Worm (Caenorhabditis elegans) whole organism, L4 larva: ENCODE measurements around the gene Y46H3D.8.

Experiments used
- F26F4.8 ChIP-seq: fragments of 200-800 bp; sonication (Bioruptor generic); conservative IDR thresholded peaks from 2 replicates; pipeline ENCODE4 v1.3.6; 2022; ENCODE audit warnings: missing genetic modification characterization, missing compliant biosample characterization
- F37D6.2 ChIP-seq: sonication (generic microtip); optimal IDR thresholded peaks from 2 replicates; lab custom pipeline; 2016; ENCODE audit warnings: mild to moderate bottlenecking, missing genetic modification characterization, missing compliant biosample characterization
- R02D3.7 ChIP-seq: fragments of 150-350 bp; sonication (generic microtip); optimal IDR thresholded peaks from 3 replicates; lab custom pipeline; 2014; ENCODE audit warnings: missing biosample characterization, missing genetic modification characterization
- aha-1 ChIP-seq: fragments of 150-350 bp; peaks from one replicate; lab custom pipeline; 2014; ENCODE audit warnings: missing biosample characterization, missing genetic modification characterization
- arid-1 ChIP-seq: fragments of 200-800 bp; sonication (Bioruptor generic); conservative IDR thresholded peaks from 2 replicates; pipeline ENCODE4 v1.3.6; 2022; ENCODE audit warnings: missing genetic modification reagents, missing genetic modification characterization, missing compliant biosample characterization
- attf-4 ChIP-seq: sonication (generic microtip); optimal IDR thresholded peaks from 3 replicates; lab custom pipeline; 2017; ENCODE audit warnings: missing biosample characterization, missing genetic modification characterization
- ceh-62 ChIP-seq: sonication (generic microtip); optimal IDR thresholded peaks from 2 replicates; lab custom pipeline; 2017; ENCODE audit warnings: missing biosample characterization, missing genetic modification characterization
- daf-16 ChIP-seq, 3 experiments: sonication (generic microtip); optimal IDR thresholded peaks; 2 replicates each; lab custom pipeline; 2016 to 2017; ENCODE audit warnings: missing genetic modification characterization in 3 of 3, missing genetic modification reagents in 3 of 3, mild to moderate bottlenecking in 2 of 3, missing compliant biosample characterization in 2 of 3, missing biosample characterization in 1 of 3, moderate library complexity in 1 of 3
- dmd-6 ChIP-seq: fragments of 200-800 bp; sonication (Bioruptor generic); IDR thresholded peaks from 2 replicates; pipeline ENCODE4 v1.3.6; 2022; ENCODE audit warnings: missing genetic modification reagents, missing genetic modification characterization, missing compliant biosample characterization
- dve-1 ChIP-seq: sonication (generic microtip); optimal IDR thresholded peaks from 2 replicates; lab custom pipeline; 2017; ENCODE audit warnings: antibody characterized with exemption, mild to moderate bottlenecking, missing genetic modification characterization, missing compliant biosample characterization; ENCODE audit not compliant: insufficient read depth
- fkh-10 ChIP-seq: fragments of 150-350 bp; optimal IDR thresholded peaks from 2 replicates; lab custom pipeline; 2014; ENCODE audit warnings: missing biosample characterization, missing genetic modification reagents, missing genetic modification characterization
- hlh-11 ChIP-seq: fragments of 200-800 bp; sonication (Bioruptor generic); optimal IDR thresholded peaks from 2 replicates; lab custom pipeline; 2018; ENCODE audit warnings: mild to moderate bottlenecking, missing genetic modification characterization, missing compliant biosample characterization
- hlh-30 ChIP-seq: sonication (generic microtip); optimal IDR thresholded peaks from 2 replicates; lab custom pipeline; 2017; ENCODE audit warnings: antibody characterized with exemption, mild to moderate bottlenecking, missing genetic modification characterization, missing compliant biosample characterization; ENCODE audit not compliant: insufficient read depth
- lsy-2 ChIP-seq, 2 experiments: fragments of 150-350 bp in 1 of 2; sonication (generic microtip) in 1 of 2; optimal IDR thresholded peaks; 2 replicates each; lab custom pipeline; 2014 to 2017; ENCODE audit warnings: missing biosample characterization in 2 of 2, missing genetic modification characterization in 2 of 2
- madf-9 ChIP-seq: fragments of 200-800 bp; sonication (Bioruptor generic); conservative IDR thresholded peaks from 2 replicates; pipeline ENCODE4 v1.3.6; 2022; ENCODE audit warnings: missing genetic modification reagents, missing genetic modification characterization, missing compliant biosample characterization
- mdl-1 ChIP-seq, 2 experiments: fragments of 150-350 bp in 1 of 2; sonication (generic microtip) in 1 of 2; optimal IDR thresholded peaks; 2 replicates each; lab custom pipeline; 2014 to 2017; ENCODE audit warnings: missing biosample characterization in 2 of 2, missing genetic modification characterization in 2 of 2
- mdt-29 ChIP-seq: fragments of 200-800 bp; sonication (Bioruptor generic); IDR thresholded peaks from 2 replicates; pipeline ENCODE4 v1.3.6; 2022; ENCODE audit warnings: missing genetic modification reagents, missing genetic modification characterization, missing compliant biosample characterization
- mep-1 ChIP-seq: fragments of 150-350 bp; sonication (generic microtip); optimal IDR thresholded peaks from 3 replicates; lab custom pipeline; 2014; ENCODE audit warnings: missing biosample characterization, missing genetic modification characterization
- mes-2 ChIP-seq: sonication (generic microtip); optimal IDR thresholded peaks from 2 replicates; lab custom pipeline; 2016; ENCODE audit warnings: missing genotype, mild to moderate bottlenecking, missing genetic modification characterization, missing compliant biosample characterization; ENCODE audit not compliant: poor library complexity, severe bottlenecking
- mxl-2 ChIP-seq: fragments of 200-800 bp; sonication (Bioruptor generic); conservative IDR thresholded peaks from 2 replicates; pipeline ENCODE4 v1.3.6; 2022; ENCODE audit warnings: missing genetic modification reagents, missing genetic modification characterization, missing compliant biosample characterization
- mxl-3 ChIP-seq: fragments of 200-800 bp; sonication (Bioruptor generic); optimal IDR thresholded peaks from 2 replicates; lab custom pipeline; 2018; ENCODE audit warnings: mild to moderate bottlenecking, missing genetic modification characterization, missing compliant biosample characterization
- nhr-10 ChIP-seq: fragments of 150-350 bp; optimal IDR thresholded peaks from 2 replicates; lab custom pipeline; 2014; ENCODE audit warnings: missing biosample characterization, missing genetic modification characterization
- nhr-102 ChIP-seq: sonication (generic microtip); optimal IDR thresholded peaks from 2 replicates; lab custom pipeline; 2016; ENCODE audit warnings: mild to moderate bottlenecking, missing genetic modification characterization, moderate library complexity, missing compliant biosample characterization
- nhr-237 ChIP-seq: sonication (generic microtip); optimal IDR thresholded peaks from 2 replicates; lab custom pipeline; 2017; ENCODE audit warnings: missing biosample characterization, missing genetic modification characterization
- nhr-25 ChIP-seq: sonication (generic microtip); optimal IDR thresholded peaks from 2 replicates; lab custom pipeline; 2017; ENCODE audit warnings: missing genetic modification characterization, mild to moderate bottlenecking, missing compliant biosample characterization, antibody characterized with exemption, moderate library complexity, borderline replicate concordance; ENCODE audit not compliant: insufficient read depth
- nhr-28 ChIP-seq: fragments of 150-350 bp; optimal IDR thresholded peaks from 2 replicates; lab custom pipeline; 2014; ENCODE audit warnings: missing biosample characterization, missing genetic modification characterization
- nhr-42 ChIP-seq: fragments of 200-800 bp; sonication (Bioruptor generic); IDR thresholded peaks from 2 replicates; pipeline ENCODE4 v1.3.6; 2022; ENCODE audit warnings: missing genetic modification characterization, missing compliant biosample characterization
- nhr-6 ChIP-seq: fragments of 150-350 bp; optimal IDR thresholded peaks from 2 replicates; lab custom pipeline; 2014; ENCODE audit warnings: missing biosample characterization, missing genetic modification characterization
- nhr-77 ChIP-seq: fragments of 150-350 bp; optimal IDR thresholded peaks from 2 replicates; lab custom pipeline; 2014; ENCODE audit warnings: missing biosample characterization, missing genetic modification characterization
- php-3 ChIP-seq: fragments of 200-800 bp; sonication (Bioruptor generic); IDR thresholded peaks from 2 replicates; pipeline ENCODE4 v1.3.6; 2022; ENCODE audit warnings: missing genetic modification reagents, missing genetic modification characterization, missing compliant biosample characterization
- set-16 ChIP-seq: fragments of 200-800 bp; sonication (Bioruptor generic); IDR thresholded peaks from 2 replicates; pipeline ENCODE4 v1.3.6; 2022; ENCODE audit warnings: missing genetic modification reagents, missing genetic modification characterization, missing compliant biosample characterization
- snpc-4 ChIP-seq: fragments of 150-350 bp; optimal IDR thresholded peaks from 2 replicates; lab custom pipeline; 2014; ENCODE audit warnings: missing biosample characterization, missing genetic modification characterization
- tag-97 ChIP-seq: fragments of 200-800 bp; sonication (Bioruptor generic); IDR thresholded peaks from 2 replicates; pipeline ENCODE4 v1.3.6; 2022; ENCODE audit warnings: missing genetic modification characterization, missing compliant biosample characterization
- unc-130 ChIP-seq: sonication (generic microtip); optimal IDR thresholded peaks from 2 replicates; lab custom pipeline; 2016; ENCODE audit warnings: missing genetic modification reagents, missing genetic modification characterization, missing compliant biosample characterization
- unc-62 ChIP-seq, 3 experiments: fragments of 150-350 bp in 1 of 3; sonication (generic microtip); optimal IDR thresholded peaks in 2 of 3; peaks in 1 of 3; 1 replicate in 1 of 3; 2 replicates in 2 of 3; lab custom pipeline; 2014 to 2017; ENCODE audit warnings: missing biosample characterization in 3 of 3, missing genetic modification characterization in 3 of 3, missing genetic modification reagents in 3 of 3, missing genotype in 1 of 3
- zfp-3 ChIP-seq: fragments of 200-800 bp; sonication (Bioruptor generic); conservative IDR thresholded peaks from 2 replicates; pipeline ENCODE4 v1.3.6; 2022; ENCODE audit warnings: missing genetic modification reagents, missing genetic modification characterization, missing compliant biosample characterization
- ztf-11 ChIP-seq: fragments of 150-350 bp; optimal IDR thresholded peaks from 2 replicates; lab custom pipeline; 2014; ENCODE audit warnings: missing biosample characterization, missing genetic modification characterization

Y46H3D.8 gene

DNA sequence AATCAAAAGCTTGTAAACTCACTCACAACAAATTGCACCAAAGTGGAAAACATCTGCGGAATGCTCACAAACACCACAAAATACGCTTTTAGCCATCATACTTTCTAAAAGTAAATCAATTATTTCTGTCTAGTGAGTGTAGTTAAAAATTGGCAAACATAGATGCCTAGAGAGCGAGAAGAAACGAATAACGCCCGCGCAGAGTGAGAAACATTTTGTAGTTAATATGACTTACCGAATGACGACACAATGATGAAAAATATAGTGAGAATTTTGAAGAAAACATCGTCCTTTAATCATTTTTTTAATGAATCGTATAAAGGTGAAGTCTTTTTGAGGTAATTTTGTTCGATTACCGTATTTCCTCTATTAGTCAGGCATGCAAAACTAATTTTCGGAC, 1.7 kb downstream of the Y46H3D.8 start, which contains the start of gene nhr-238 (continued):
- no peak for TF ChIP-seq nhr-25 (tag; lab: Kevin White, UChicago)
- TF ChIP-seq nhr-6 (tag; lab: Kevin White, UChicago), result no peak
- TF ChIP-seq daf-16 (GFP tag; optimal IDR thresholded peaks at IDR 0.05; lab: Kevin White, UChicago), result no peak
- TF ChIP-seq daf-16 (tag; optimal IDR thresholded peaks at IDR 0.05; lab: Kevin White, UChicago), result peak; percentile 17
- no peak for TF ChIP-seq arid-1 (GFP tag; lab: Robert Waterston, UW)
- TF ChIP-seq nhr-237 (tag; lab: Kevin White, UChicago), result no peak
- TF ChIP-seq hlh-30, result no peak
- TF ChIP-seq nhr-42 (GFP tag; lab: Robert Waterston, UW), result peak; percentile 85
- peak; percentile 44 for TF ChIP-seq dve-1 (tag; lab: Kevin White, UChicago)
- TF ChIP-seq F37D6.2 (tag; lab: Kevin White, UChicago), result no peak
- TF ChIP-seq nhr-77, result peak; percentile 99
- TF ChIP-seq tag-97, result no peak
- no peak for TF ChIP-seq snpc-4 (tag; lab: Kevin White, UChicago)
- no peak for TF ChIP-seq attf-4 (tag; lab: Kevin White, UChicago)

DNA sequence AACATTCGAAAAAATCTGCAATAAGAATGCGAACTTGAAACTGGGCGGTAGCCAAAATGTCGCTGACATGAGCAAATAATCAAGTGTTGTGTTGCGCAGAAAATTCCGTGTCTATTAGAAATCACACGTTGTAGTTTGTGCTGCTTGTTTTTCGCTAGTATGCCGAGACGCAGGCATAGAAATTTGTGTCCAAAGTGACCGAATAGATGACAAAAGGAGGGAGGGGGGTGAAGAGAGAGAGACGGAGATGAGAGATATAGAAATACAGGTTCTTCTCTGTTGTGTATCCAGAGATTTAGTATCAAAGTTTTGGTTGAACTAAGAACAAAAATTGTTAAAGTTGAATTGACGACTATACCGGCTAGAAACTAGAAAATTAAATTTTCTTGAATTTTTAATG, 3.8 kb downstream of the Y46H3D.8 start:
- TF ChIP-seq nhr-77, result peak; percentile 95
- TF ChIP-seq fkh-10 (GFP tag; lab: Kevin White, UChicago), result no peak
- TF ChIP-seq mep-1 (tag; lab: Kevin White, UChicago), result peak; percentile 23
- peak; percentile 55 for TF ChIP-seq hlh-30
- TF ChIP-seq mdl-1 (tag; optimal IDR thresholded peaks at IDR 0.05; lab: Kevin White, UChicago), result peak in 1 of 2 experiments; percentile 37
- peak; percentile 21 for TF ChIP-seq mes-2 (tag; lab: Kevin White, UChicago)
- TF ChIP-seq dve-1 (tag; lab: Kevin White, UChicago), result peak; percentile 6
- peak; percentile 100 for TF ChIP-seq nhr-28 (tag; lab: Kevin White, UChicago)
- peak; percentile 32 for TF ChIP-seq nhr-25 (tag; lab: Kevin White, UChicago)
- no peak for TF ChIP-seq set-16 (GFP tag; lab: Robert Waterston, UW)
- TF ChIP-seq ceh-62 (tag; lab: Kevin White, UChicago), result no peak
- peak; percentile 39 for TF ChIP-seq dmd-6 (GFP tag; lab: Robert Waterston, UW)
- TF ChIP-seq mxl-3 (GFP tag; lab: Kevin White, UChicago), result peak; percentile 23
- no peak for TF ChIP-seq php-3 (GFP tag; lab: Robert Waterston, UW)
- peak; percentile 71; the same call in 1 of the 2 replicates for TF ChIP-seq nhr-42 (GFP tag; lab: Robert Waterston, UW)
- peak in 1 of 2 experiments; percentile 74 for TF ChIP-seq unc-62 (GFP tag; optimal IDR thresholded peaks at IDR 0.05 in 1 of 2; lab: Kevin White, UChicago)
- no peak for TF ChIP-seq unc-62 (tag; optimal IDR thresholded peaks at IDR 0.05; lab: Kevin White, UChicago)
- peak; percentile 40 for TF ChIP-seq hlh-11 (tag; lab: Kevin White, UChicago)
- peak; percentile 25 for TF ChIP-seq aha-1
- TF ChIP-seq zfp-3, result no peak

DNA sequence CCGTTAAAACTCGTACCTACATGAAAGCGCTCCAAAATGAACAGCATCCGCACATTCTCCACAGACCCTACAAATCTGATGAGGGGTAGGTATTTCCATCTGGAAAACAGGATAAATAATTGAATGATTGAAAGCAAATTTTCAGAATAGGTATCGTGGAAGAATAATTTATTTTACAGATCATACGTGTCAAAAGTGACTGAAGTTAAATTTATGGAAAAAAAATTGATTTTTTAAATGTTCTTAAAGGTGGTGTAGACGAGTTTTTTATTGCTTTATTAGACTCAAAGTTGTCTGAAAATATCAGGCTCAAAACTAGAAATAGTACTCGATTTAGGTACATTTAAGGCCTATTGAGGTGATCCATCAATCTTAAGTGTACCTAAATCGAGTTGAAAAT, 4.3 kb downstream of the Y46H3D.8 start, which contains the start of gene nhr-237:
Gene nhr-237 (minus strand): TSS at position 101 of the 400 bp plus-strand sequence.
- TF ChIP-seq ztf-11 (tag; lab: Kevin White, UChicago) (no peak), F26F4.8 (no peak), unc-130 (GFP tag; lab: Kevin White, UChicago) (no peak), daf-16 (GFP tag; optimal IDR thresholded peaks at IDR 0.05; lab: Kevin White, UChicago) (no peak), daf-16 (tag; optimal IDR thresholded peaks at IDR 0.05; lab: Kevin White, UChicago) (no peak), nhr-6 (tag; lab: Kevin White, UChicago) (no peak), mxl-2 (GFP tag; lab: Robert Waterston, UW) (no peak), nhr-10 (tag; lab: Kevin White, UChicago) (no peak), mes-2 (tag; lab: Kevin White, UChicago) (no peak), madf-9 (GFP tag; lab: Robert Waterston, UW) (no peak), R02D3.7 (no peak), nhr-102 (tag; lab: Kevin White, UChicago) (no peak), mdt-29 (GFP tag; lab: Robert Waterston, UW) (no peak), lsy-2 (tag; optimal IDR thresholded peaks at IDR 0.05; lab: Kevin White, UChicago) (no peak)
